Comparison of ENCODE assay signal across 6 worm cellular contexts in genomic region chrV:5512559-5512958, ce11.
TF ChIP-seq lines count a peak whose summit lies in the region.

No protein-coding gene starts in this region.

TF ChIP-seq in whole organism, L1 larva, 84 proteins besides CTCF, POLR2A, EP300 and RAD21 (continues in another document):
- TF ChIP-seq grh-1 (GFP tag; IDR thresholded peaks at IDR 0.05; lab: Robert Waterston, UW) (no peak), nhr-11 (tag; optimal IDR thresholded peaks at IDR 0.05; lab: Kevin White, UChicago) (no peak), aha-1 (tag; optimal IDR thresholded peaks at IDR 0.05; lab: Kevin White, UChicago) (no peak), elt-2 (tag; optimal IDR thresholded peaks at IDR 0.05; lab: Kevin White, UChicago) (peak; percentile 80), pqm-1 (tag; optimal IDR thresholded peaks at IDR 0.05; lab: Kevin White, UChicago) (peak; percentile 75), nhr-85 (tag; lab: Kevin White, UChicago) (no peak), fkh-8 (tag; optimal IDR thresholded peaks at IDR 0.05; lab: Kevin White, UChicago) (no peak), dsc-1 (tag; optimal IDR thresholded peaks at IDR 0.05; lab: Kevin White, UChicago) (no peak), nhr-28 (tag; optimal IDR thresholded peaks at IDR 0.05; lab: Kevin White, UChicago) (no peak), mep-1 (tag; optimal IDR thresholded peaks at IDR 0.05; lab: Kevin White, UChicago) (no peak), nhr-19 (GFP tag; conservative IDR thresholded peaks at IDR 0.05; lab: Robert Waterston, UW) (no peak), ceh-88 (GFP tag; IDR thresholded peaks at IDR 0.05; lab: Robert Waterston, UW) (no peak), lir-3 (tag; optimal IDR thresholded peaks at IDR 0.05; lab: Kevin White, UChicago; ENCODE audit: poor library complexity) (no peak), lsy-2 (tag; optimal IDR thresholded peaks at IDR 0.05; lab: Kevin White, UChicago) (no peak), sptf-1 (tag; optimal IDR thresholded peaks at IDR 0.05; lab: Kevin White, UChicago) (no peak), unc-130 (tag; optimal IDR thresholded peaks at IDR 0.05; lab: Kevin White, UChicago) (no peak)

TF ChIP-seq in whole organism, L2 larva, 48 proteins besides CTCF, POLR2A, EP300 and RAD21:
- no peak for TF ChIP-seq nhr-25 (tag; optimal IDR thresholded peaks at IDR 0.05; lab: Kevin White, UChicago)
- peak; percentile 67 for TF ChIP-seq fos-1 (tag; optimal IDR thresholded peaks at IDR 0.05; lab: Kevin White, UChicago)
- TF ChIP-seq nhr-23 (tag; optimal IDR thresholded peaks at IDR 0.05; lab: Kevin White, UChicago), result no peak
- no peak for TF ChIP-seq egl-27 (tag; optimal IDR thresholded peaks at IDR 0.05; lab: Kevin White, UChicago)
- no peak for TF ChIP-seq nhr-129 (tag; optimal IDR thresholded peaks at IDR 0.05; lab: Kevin White, UChicago)
- peak; percentile 3 for TF ChIP-seq crh-2 (tag; optimal IDR thresholded peaks at IDR 0.05; lab: Kevin White, UChicago)
- peak; percentile 67 for TF ChIP-seq sma-9 (GFP tag; optimal IDR thresholded peaks at IDR 0.05; lab: Kevin White, UChicago)
- no peak for TF ChIP-seq sma-9 (tag; optimal IDR thresholded peaks at IDR 0.05; lab: Kevin White, UChicago)
- TF ChIP-seq dmd-4 (tag; optimal IDR thresholded peaks at IDR 0.05; lab: Kevin White, UChicago), result no peak
- TF ChIP-seq mbf-1 (tag; optimal IDR thresholded peaks at IDR 0.05; lab: Kevin White, UChicago), result no peak
- no peak for TF ChIP-seq skn-1 (tag; optimal IDR thresholded peaks at IDR 0.05; lab: Kevin White, UChicago)
TF ChIP-seq in whole organism, L2 larva: peak in this region for 3.

TF ChIP-seq in whole organism, L3 larva, 47 proteins besides CTCF, POLR2A, EP300 and RAD21:
- TF ChIP-seq elt-2 (tag; optimal IDR thresholded peaks at IDR 0.05; lab: Kevin White, UChicago) (peak; percentile 93), elt-3 (tag; optimal IDR thresholded peaks at IDR 0.05; lab: Kevin White, UChicago) (no peak), jun-1 (tag; optimal IDR thresholded peaks at IDR 0.05; lab: Kevin White, UChicago) (peak; percentile 58), lin-39 (tag; optimal IDR thresholded peaks at IDR 0.05; lab: Kevin White, UChicago) (no peak), nhr-11 (tag; optimal IDR thresholded peaks at IDR 0.05; lab: Kevin White, UChicago) (no peak), aly-2 (tag; optimal IDR thresholded peaks at IDR 0.05; lab: Kevin White, UChicago) (no peak), lin-15B (tag; optimal IDR thresholded peaks at IDR 0.05; lab: Kevin White, UChicago) (no peak), ceh-28 (tag; optimal IDR thresholded peaks at IDR 0.05; lab: Kevin White, UChicago) (peak; percentile 4), nhr-43 (tag; optimal IDR thresholded peaks at IDR 0.05; lab: Kevin White, UChicago; ENCODE audit: poor library complexity, severe bottlenecking) (no peak), R02D3.7 (tag; optimal IDR thresholded peaks at IDR 0.05; lab: Kevin White, UChicago) (no peak), egl-27 (tag; optimal IDR thresholded peaks at IDR 0.05; lab: Kevin White, UChicago) (no peak), snpc-4 (tag; optimal IDR thresholded peaks at IDR 0.05; lab: Kevin White, UChicago) (no peak), nhr-237 (tag; optimal IDR thresholded peaks at IDR 0.05; lab: Kevin White, UChicago) (no peak), ztf-4 (tag; optimal IDR thresholded peaks at IDR 0.05; lab: Kevin White, UChicago) (no peak), pqm-1 (tag; optimal IDR thresholded peaks at IDR 0.05; lab: Kevin White, UChicago) (peak; percentile 95), egl-5 (tag; optimal IDR thresholded peaks at IDR 0.05; lab: Kevin White, UChicago) (no peak)

TF ChIP-seq in whole organism, L4 larva, 104 proteins besides CTCF, POLR2A, EP300 and RAD21 (continues in another document):
- TF ChIP-seq aha-1 (tag; lab: Kevin White, UChicago) (no peak), pqm-1 (tag; optimal IDR thresholded peaks at IDR 0.05; lab: Kevin White, UChicago) (peak; percentile 94), nhr-10 (tag; optimal IDR thresholded peaks at IDR 0.05; lab: Kevin White, UChicago) (peak; percentile 13), nhr-11 (tag; optimal IDR thresholded peaks at IDR 0.05; lab: Kevin White, UChicago) (no peak), nhr-77 (tag; optimal IDR thresholded peaks at IDR 0.05; lab: Kevin White, UChicago) (peak; percentile 47), lin-38 (GFP tag; IDR thresholded peaks at IDR 0.05; lab: Robert Waterston, UW) (no peak), unc-62 (GFP tag; optimal IDR thresholded peaks at IDR 0.05 in 1 of 2; lab: Kevin White, UChicago) (peak in 1 of 2 experiments; percentile 87), unc-62 (tag; optimal IDR thresholded peaks at IDR 0.05; lab: Kevin White, UChicago) (no peak), hlh-30 (tag; optimal IDR thresholded peaks at IDR 0.05; lab: Kevin White, UChicago; ENCODE audit: insufficient read depth) (peak; percentile 7), lin-13 (GFP tag; optimal IDR thresholded peaks at IDR 0.05; lab: Kevin White, UChicago) (no peak), hlh-11 (tag; optimal IDR thresholded peaks at IDR 0.05; lab: Kevin White, UChicago) (peak; percentile 71), dmd-6 (GFP tag; IDR thresholded peaks at IDR 0.05; lab: Robert Waterston, UW) (peak; percentile 94), daf-16 (GFP tag; optimal IDR thresholded peaks at IDR 0.05; lab: Kevin White, UChicago) (no peak), daf-16 (tag; optimal IDR thresholded peaks at IDR 0.05; lab: Kevin White, UChicago) (peak; percentile 44), php-3 (GFP tag; IDR thresholded peaks at IDR 0.05; lab: Robert Waterston, UW) (peak; percentile 77), nhr-41 (GFP tag; IDR thresholded peaks at IDR 0.05; lab: Robert Waterston, UW) (peak; percentile 84; the same call in 1 of the 2 replicates), lsy-2 (tag; optimal IDR thresholded peaks at IDR 0.05; lab: Kevin White, UChicago) (peak in 1 of 2 experiments; percentile 9), nhr-28 (tag; optimal IDR thresholded peaks at IDR 0.05; lab: Kevin White, UChicago) (peak; percentile 85), mep-1 (tag; optimal IDR thresholded peaks at IDR 0.05; lab: Kevin White, UChicago) (no peak)

TF ChIP-seq in whole organism, late embryonic, 69 proteins besides CTCF, POLR2A, EP300 and RAD21:
- TF ChIP-seq C08G9.2 (tag; optimal IDR thresholded peaks at IDR 0.05; lab: Kevin White, UChicago) (no peak), ceh-24 (tag; optimal IDR thresholded peaks at IDR 0.05; lab: Kevin White, UChicago) (no peak), fax-1 (tag; optimal IDR thresholded peaks at IDR 0.05; lab: Kevin White, UChicago) (no peak), elt-2 (tag; optimal IDR thresholded peaks at IDR 0.05; lab: Kevin White, UChicago) (peak; percentile 15)

TF ChIP-seq in whole organism, young adult, 124 proteins besides CTCF, POLR2A, EP300 and RAD21:
- TF ChIP-seq cebp-1 (GFP tag; IDR thresholded peaks at IDR 0.05; lab: Robert Waterston, UW) (no peak), cebp-1 (tag; optimal IDR thresholded peaks at IDR 0.05; lab: Kevin White, UChicago) (peak; percentile 37), lin-54 (GFP tag; optimal IDR thresholded peaks at IDR 0.05; lab: Kevin White, UChicago) (no peak), ets-4 (GFP tag; optimal IDR thresholded peaks at IDR 0.05; lab: Kevin White, UChicago) (peak; percentile 49), unc-130 (GFP tag; optimal IDR thresholded peaks at IDR 0.05; lab: Kevin White, UChicago) (no peak), hsf-1 (GFP tag; IDR thresholded peaks at IDR 0.05; lab: Robert Waterston, UW) (no peak), ekl-4 (GFP tag; IDR thresholded peaks at IDR 0.05; lab: Robert Waterston, UW) (no peak), snpc-1.1 (tag; optimal IDR thresholded peaks at IDR 0.05; lab: Kevin White, UChicago; ENCODE audit: insufficient read depth) (no peak), sptf-2 (GFP tag; optimal IDR thresholded peaks at IDR 0.05; lab: Kevin White, UChicago) (no peak), ztf-22 (GFP tag; optimal IDR thresholded peaks at IDR 0.05; lab: Kevin White, UChicago) (no peak), madf-3 (GFP tag; IDR thresholded peaks at IDR 0.05; lab: Robert Waterston, UW) (no peak), let-526 (GFP tag; IDR thresholded peaks at IDR 0.05; lab: Robert Waterston, UW) (no peak), atf-7 (tag; optimal IDR thresholded peaks at IDR 0.05; lab: Kevin White, UChicago) (peak; percentile 49), nhr-80 (tag; optimal IDR thresholded peaks at IDR 0.05; lab: Kevin White, UChicago) (peak; percentile 86)
